Fruit fly (Drosophila melanogaster) whole organism, pupa: Measurements from ENCODE around the gene PICK1.

Source experiments
- CG15710 ChIP-seq: fragments of 200-800 bp; sonication (Bioruptor generic); optimal IDR thresholded peaks from 2 replicates; lab custom pipeline; 2018; ENCODE audit warnings: missing biosample characterization, mild to moderate bottlenecking, missing genetic modification characterization, moderate library complexity
- CG17806 ChIP-seq: fragments of 200-800 bp; sonication (Bioruptor generic); optimal IDR thresholded peaks from 2 replicates; lab custom pipeline; 2018; ENCODE audit warnings: missing biosample characterization, mild to moderate bottlenecking, missing genetic modification characterization, moderate library complexity
- CG34367 ChIP-seq: fragments of 200-800 bp; sonication (Bioruptor generic); optimal IDR thresholded peaks from 2 replicates; lab custom pipeline; 2018; ENCODE audit warnings: missing biosample characterization, mild to moderate bottlenecking, missing genetic modification characterization
- CG4496 ChIP-seq: fragments of 200-800 bp; sonication (Bioruptor generic); IDR thresholded peaks from 3 replicates; pipeline ENCODE4 v1.3.6; 2022; ENCODE audit warnings: missing biosample characterization, missing genetic modification characterization
- D1 ChIP-seq: fragments of 200-800 bp; sonication (Bioruptor generic); optimal IDR thresholded peaks from 2 replicates; lab custom pipeline; 2018; ENCODE audit warnings: missing biosample characterization, mild to moderate bottlenecking, missing genetic modification characterization, moderate library complexity
- Ets98B ChIP-seq: fragments of 200-800 bp; sonication (Bioruptor generic); IDR thresholded peaks from 2 replicates; pipeline ENCODE4 v1.3.6; 2022; ENCODE audit warnings: missing biosample characterization, missing genetic modification characterization
- Pif1B ChIP-seq: fragments of 200-800 bp; sonication (Bioruptor generic); optimal IDR thresholded peaks from 3 replicates; lab custom pipeline; 2016; ENCODE audit warnings: missing biosample characterization, missing genetic modification characterization
- fd96Ca ChIP-seq: fragments of 200-800 bp; sonication (Bioruptor generic); IDR thresholded peaks from 3 replicates; pipeline ENCODE4 v1.3.6; 2022; ENCODE audit warnings: missing biosample characterization, missing genetic modification characterization
- gl ChIP-seq: fragments of 200-800 bp; sonication (Bioruptor generic); optimal IDR thresholded peaks from 2 replicates; lab custom pipeline; 2018; ENCODE audit warnings: missing biosample characterization, mild to moderate bottlenecking, missing genetic modification characterization

DNA sequence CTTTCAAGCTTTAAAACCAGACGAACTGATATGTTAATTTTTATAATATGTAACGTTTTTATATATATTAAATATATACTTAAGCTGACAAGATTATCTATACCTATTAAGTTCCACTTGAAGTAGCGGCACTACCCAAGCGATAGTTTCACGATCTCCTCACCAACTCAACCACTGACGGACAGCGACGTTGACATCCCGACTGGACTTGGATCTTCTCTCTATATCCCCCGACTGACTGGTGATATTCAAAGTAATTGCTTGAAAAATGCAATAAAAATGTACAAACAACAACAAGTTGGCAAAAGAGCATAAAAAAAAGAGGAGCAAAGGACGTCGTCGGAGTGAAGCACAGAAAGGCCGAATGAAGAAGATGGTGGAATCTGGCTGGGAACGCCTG is 48.6 kb upstream of the PICK1 start, which contains the start of gene Ref2:
- TF ChIP-seq CG17806 (tag; lab: Kevin White, UChicago) (no peak), D1 (tag; lab: Kevin White, UChicago) (no peak), CG4496 (GFP tag; lab: Robert Waterston, UW) (no peak), fd96Ca (GFP tag; lab: Robert Waterston, UW) (no peak), Ets98B (GFP tag; lab: Robert Waterston, UW) (no peak), CG34367 (tag; lab: Kevin White, UChicago) (no peak), gl (tag; lab: Kevin White, UChicago) (no peak), CG15710 (tag; lab: Kevin White, UChicago) (no peak), Pif1B (GFP tag; lab: Kevin White, UChicago) (no peak)
